Fruit fly (Drosophila melanogaster): ENCODE data around the gene tbc.

- TF ChIP-seq h (GFP tag; optimal IDR thresholded peaks at IDR 0.05), result no peak
- no peak for TF ChIP-seq sage (GFP tag; optimal IDR thresholded peaks at IDR 0.05)
- no peak for TF ChIP-seq Sp1 (GFP tag; optimal IDR thresholded peaks at IDR 0.05)
- TF ChIP-seq br (GFP tag; optimal IDR thresholded peaks at IDR 0.05), result no peak
- TF ChIP-seq rgr (GFP tag; optimal IDR thresholded peaks at IDR 0.05), result no peak
- no peak for TF ChIP-seq Myc (optimal IDR thresholded peaks at IDR 0.05)
- no peak for TF ChIP-seq pan (optimal IDR thresholded peaks at IDR 0.05)
- TF ChIP-seq dsf (GFP tag; optimal IDR thresholded peaks at IDR 0.05; ENCODE audit: borderline replicate concordance), result no peak
- TF ChIP-seq CG32264 (GFP tag; optimal IDR thresholded peaks at IDR 0.05), result no peak
- no peak for TF ChIP-seq lola (GFP tag; optimal IDR thresholded peaks at IDR 0.05)
- no peak for TF ChIP-seq Abd-B (GFP tag; optimal IDR thresholded peaks at IDR 0.05)
- no peak for TF ChIP-seq brk (GFP tag; optimal IDR thresholded peaks at IDR 0.05)
- no peak for TF ChIP-seq Jra (GFP tag; optimal IDR thresholded peaks at IDR 0.05)
Observed at dm6 chrX:20499802-20500201, 50.7 kb downstream of the tbc start.

Measured in whole organism, wandering third instar larva.